Worm (Caenorhabditis elegans) whole organism, L3 larva: ENCODE measurements around the gene far-4.

Experiments
- R02D3.7 ChIP-seq: fragments of 150-350 bp; optimal IDR thresholded peaks from 2 replicates; lab custom pipeline; 2014; ENCODE audit warnings: missing biosample characterization, missing genetic modification characterization
- ZK546.5 ChIP-seq: sonication (generic microtip); optimal IDR thresholded peaks from 2 replicates; lab custom pipeline; 2017; ENCODE audit warnings: missing biosample characterization, missing genetic modification characterization
- aly-2 ChIP-seq: fragments of 150-350 bp; optimal IDR thresholded peaks from 2 replicates; lab custom pipeline; 2014; ENCODE audit warnings: missing biosample characterization, missing genetic modification characterization
- ama-1 ChIP-seq: fragments of 150-350 bp; optimal IDR thresholded peaks from 2 replicates; lab custom pipeline; 2018
- ceh-16 ChIP-seq: sonication (generic microtip); optimal IDR thresholded peaks from 2 replicates; lab custom pipeline; 2017; ENCODE audit warnings: missing biosample characterization, missing genetic modification characterization
- ceh-28 ChIP-seq: fragments of 150-350 bp; optimal IDR thresholded peaks from 2 replicates; lab custom pipeline; 2014; ENCODE audit warnings: missing biosample characterization, missing genetic modification reagents, missing genetic modification characterization
- ceh-82 ChIP-seq: fragments of 150-350 bp; optimal IDR thresholded peaks from 2 replicates; lab custom pipeline; 2014; ENCODE audit warnings: missing biosample characterization, missing genetic modification characterization
- daf-12 ChIP-seq: fragments of 150-350 bp; optimal IDR thresholded peaks from 2 replicates; lab custom pipeline; 2014; ENCODE audit warnings: missing biosample characterization, missing genetic modification reagents, missing genetic modification characterization
- egl-27 ChIP-seq: sonication (generic microtip); optimal IDR thresholded peaks from 4 replicates; lab custom pipeline; 2017; ENCODE audit warnings: missing biosample characterization, missing genetic modification reagents, missing genetic modification characterization
- egl-5 ChIP-seq: fragments of 150-350 bp; optimal IDR thresholded peaks from 2 replicates; lab custom pipeline; 2017; ENCODE audit warnings: missing biosample characterization, missing genetic modification reagents, missing genetic modification characterization, inconsistent platforms
- elt-1 ChIP-seq: fragments of 150-350 bp; optimal IDR thresholded peaks from 2 replicates; lab custom pipeline; 2014; ENCODE audit warnings: missing biosample characterization, missing genetic modification characterization
- elt-2 ChIP-seq: sonication (generic microtip); optimal IDR thresholded peaks from 2 replicates; lab custom pipeline; 2016; ENCODE audit warnings: missing genetic modification reagents, mild to moderate bottlenecking, missing genetic modification characterization, missing compliant biosample characterization
- elt-3 ChIP-seq, 3 experiments: fragments of 150-350 bp in 1 of 3; sonication (generic microtip) in 2 of 3; optimal IDR thresholded peaks; 2 replicates in 2 of 3; 4 replicates in 1 of 3; lab custom pipeline; 2014 to 2017; ENCODE audit warnings: missing biosample characterization in 3 of 3, missing genetic modification characterization in 3 of 3
- eor-1 ChIP-seq, 2 experiments: fragments of 150-350 bp; optimal IDR thresholded peaks; 2 replicates each; lab custom pipeline; 2014 to 2018; ENCODE audit warnings: missing biosample characterization in 2 of 2, missing genetic modification characterization in 2 of 2
- fkh-10 ChIP-seq: sonication (generic microtip); optimal IDR thresholded peaks from 2 replicates; lab custom pipeline; 2017; ENCODE audit warnings: missing biosample characterization, missing genetic modification reagents, missing genetic modification characterization
- fkh-2 ChIP-seq: fragments of 150-350 bp; optimal IDR thresholded peaks from 2 replicates; lab custom pipeline; 2014; ENCODE audit warnings: missing biosample characterization, missing genetic modification reagents, missing genetic modification characterization
- fos-1 ChIP-seq: fragments of 150-350 bp; optimal IDR thresholded peaks from 2 replicates; lab custom pipeline; 2014; ENCODE audit warnings: missing biosample characterization, missing genetic modification characterization
- hmg-11 ChIP-seq: sonication (generic microtip); optimal IDR thresholded peaks from 2 replicates; lab custom pipeline; 2016; ENCODE audit warnings: missing genetic modification characterization, missing compliant biosample characterization
- jun-1 ChIP-seq: fragments of 150-350 bp; optimal IDR thresholded peaks from 2 replicates; lab custom pipeline; 2014; ENCODE audit warnings: missing biosample characterization, missing genetic modification reagents, missing genetic modification characterization
- lin-15B ChIP-seq: fragments of 150-350 bp; optimal IDR thresholded peaks from 2 replicates; lab custom pipeline; 2014; ENCODE audit warnings: missing biosample characterization, missing genetic modification characterization
- lin-39 ChIP-seq: fragments of 150-350 bp; optimal IDR thresholded peaks from 2 replicates; lab custom pipeline; 2018; ENCODE audit warnings: missing biosample characterization, missing genetic modification reagents, missing genetic modification characterization
- lsy-12 ChIP-seq: sonication (generic microtip); optimal IDR thresholded peaks from 2 replicates; lab custom pipeline; 2016; ENCODE audit warnings: mild to moderate bottlenecking, missing genetic modification characterization, missing compliant biosample characterization
- mdl-1 ChIP-seq: fragments of 150-350 bp; optimal IDR thresholded peaks from 2 replicates; lab custom pipeline; 2014; ENCODE audit warnings: missing biosample characterization, missing genetic modification characterization
- mml-1 ChIP-seq: fragments of 150-350 bp; sonication (generic microtip); optimal IDR thresholded peaks from 3 replicates; lab custom pipeline; 2014; ENCODE audit warnings: missing biosample characterization, missing genetic modification characterization
- nhr-11 ChIP-seq: fragments of 150-350 bp; optimal IDR thresholded peaks from 2 replicates; lab custom pipeline; 2014; ENCODE audit warnings: missing biosample characterization, missing genetic modification characterization
- nhr-12 ChIP-seq: fragments of 150-350 bp; optimal IDR thresholded peaks from 2 replicates; lab custom pipeline; 2014; ENCODE audit warnings: missing biosample characterization, missing genetic modification characterization
- nhr-237 ChIP-seq: fragments of 150-350 bp; optimal IDR thresholded peaks from 2 replicates; lab custom pipeline; 2014; ENCODE audit warnings: missing biosample characterization, missing genetic modification characterization
- nhr-25 ChIP-seq: sonication (generic microtip); optimal IDR thresholded peaks from 2 replicates; lab custom pipeline; 2017; ENCODE audit warnings: missing biosample characterization, missing genetic modification characterization
- nhr-76 ChIP-seq: fragments of 150-350 bp; sonication (generic microtip); optimal IDR thresholded peaks from 5 replicates; lab custom pipeline; 2014; ENCODE audit warnings: missing biosample characterization, missing genetic modification characterization
- nhr-77 ChIP-seq: fragments of 150-350 bp; optimal IDR thresholded peaks from 2 replicates; lab custom pipeline; 2014; ENCODE audit warnings: missing biosample characterization, missing genetic modification characterization
- pha-4 ChIP-seq: fragments of 150-350 bp; optimal IDR thresholded peaks from 2 replicates; lab custom pipeline; 2014; ENCODE audit warnings: missing biosample characterization, missing genetic modification reagents, missing genetic modification characterization
- pqm-1 ChIP-seq: fragments of 150-350 bp; optimal IDR thresholded peaks from 2 replicates; lab custom pipeline; 2017; ENCODE audit warnings: missing biosample characterization, missing genetic modification characterization, inconsistent platforms
- sea-2 ChIP-seq: fragments of 150-350 bp; sonication (generic microtip); optimal IDR thresholded peaks from 4 replicates; lab custom pipeline; 2014; ENCODE audit warnings: missing biosample characterization, missing genetic modification reagents, missing genetic modification characterization
- skn-1 ChIP-seq: fragments of 150-350 bp; optimal IDR thresholded peaks from 2 replicates; lab custom pipeline; 2014; ENCODE audit warnings: missing biosample characterization, missing genetic modification characterization
- tbx-2 ChIP-seq: sonication (generic microtip); optimal IDR thresholded peaks from 2 replicates; lab custom pipeline; 2016; ENCODE audit warnings: mild to moderate bottlenecking, missing genetic modification characterization, missing compliant biosample characterization
- unc-39 ChIP-seq: sonication (generic microtip); optimal IDR thresholded peaks from 4 replicates; lab custom pipeline; 2017; ENCODE audit warnings: missing biosample characterization, missing genetic modification characterization
- unc-62 ChIP-seq: fragments of 150-350 bp; sonication (generic microtip); optimal IDR thresholded peaks from 4 replicates; lab custom pipeline; 2014; ENCODE audit warnings: missing biosample characterization, missing genetic modification reagents, missing genetic modification characterization
- ztf-11 ChIP-seq: fragments of 150-350 bp; optimal IDR thresholded peaks from 2 replicates; lab custom pipeline; 2014; ENCODE audit warnings: missing biosample characterization, missing genetic modification characterization
- ztf-4 ChIP-seq: fragments of 150-350 bp; optimal IDR thresholded peaks from 2 replicates; lab custom pipeline; 2014; ENCODE audit warnings: missing biosample characterization, missing genetic modification characterization

The far-4 gene

DNA sequence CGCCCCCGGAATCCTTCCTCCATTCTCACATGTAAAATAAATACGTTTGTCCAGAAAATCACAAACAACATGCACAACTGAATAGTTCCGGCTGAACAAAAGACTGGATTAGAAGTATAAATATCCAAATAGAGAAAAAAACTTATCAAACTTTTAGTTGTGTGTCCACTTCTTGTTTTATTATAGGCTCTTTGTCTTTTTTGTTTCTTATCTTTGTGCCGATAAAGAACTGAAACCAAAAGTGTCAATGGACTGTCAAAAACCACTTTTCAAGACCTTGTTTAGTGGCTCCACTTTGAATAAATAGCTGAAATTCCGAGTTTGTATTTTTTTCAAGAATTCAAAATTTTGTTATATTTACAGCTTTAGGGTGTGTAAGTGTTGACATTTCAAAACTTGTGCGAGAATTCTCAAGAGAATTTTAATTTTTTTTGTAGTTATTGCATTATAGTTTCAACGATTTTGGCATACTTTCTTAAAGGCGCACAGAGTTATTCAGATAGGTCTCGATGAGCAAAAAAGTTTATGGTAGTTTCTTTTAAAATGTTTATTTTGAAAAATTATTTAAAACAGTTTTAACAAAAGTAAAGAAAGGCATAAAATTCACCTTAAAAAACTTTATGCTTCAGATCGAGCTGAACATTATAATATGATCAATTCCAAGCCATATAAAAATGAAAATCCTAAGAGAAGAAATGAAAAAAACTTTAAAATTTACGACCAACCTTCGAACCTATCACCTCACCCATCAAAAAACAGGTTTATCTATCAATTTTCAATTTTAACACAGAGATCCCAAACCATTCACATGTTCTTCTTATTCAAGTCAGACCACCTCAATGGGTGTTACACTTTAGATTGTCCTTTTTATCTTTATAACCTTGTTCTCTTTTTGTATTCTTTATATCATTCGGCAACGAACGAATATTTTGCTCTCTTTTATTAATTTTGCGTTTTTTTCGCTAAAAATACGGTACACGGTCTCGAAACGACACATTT, 47.0 kb upstream of the far-4 start (continued):
- TF ChIP-seq aly-2 (tag; lab: Kevin White, UChicago) (no peak), mml-1 (no peak), mdl-1 (no peak), ceh-82 (no peak), nhr-12 (tag; lab: Kevin White, UChicago) (no peak), hmg-11 (tag; lab: Kevin White, UChicago) (no peak), sea-2 (GFP tag; lab: Kevin White, UChicago) (no peak), nhr-25 (peak; percentile 31), fkh-10 (GFP tag; lab: Kevin White, UChicago) (no peak), ztf-4 (tag; lab: Kevin White, UChicago) (no peak), unc-39 (tag; lab: Kevin White, UChicago) (no peak)
- TF ChIP-seq, all 47 proteins: peak for 6

DNA sequence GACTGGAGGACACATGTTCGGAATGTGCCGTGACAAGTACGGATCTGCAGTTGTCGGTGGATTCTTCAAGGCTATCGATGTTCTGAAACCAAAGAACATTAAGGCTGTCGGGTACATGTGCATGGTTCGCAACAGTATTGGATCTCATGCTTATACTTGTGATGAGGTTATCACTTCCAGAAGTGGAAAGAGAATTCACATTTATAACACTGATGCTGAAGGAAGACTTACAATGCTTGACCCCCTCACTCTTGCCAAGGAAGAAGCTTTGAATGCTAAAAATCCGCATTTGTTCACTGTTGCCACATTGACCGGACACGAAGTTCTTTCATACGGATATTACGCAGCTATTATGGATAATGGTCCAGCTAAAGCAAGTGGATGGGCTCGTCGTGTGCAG, 45.6 kb upstream of the far-4 start:
- no peak for TF ChIP-seq nhr-11
- TF ChIP-seq ama-1 (lab: Kevin White, UChicago), result peak; percentile 9

DNA sequence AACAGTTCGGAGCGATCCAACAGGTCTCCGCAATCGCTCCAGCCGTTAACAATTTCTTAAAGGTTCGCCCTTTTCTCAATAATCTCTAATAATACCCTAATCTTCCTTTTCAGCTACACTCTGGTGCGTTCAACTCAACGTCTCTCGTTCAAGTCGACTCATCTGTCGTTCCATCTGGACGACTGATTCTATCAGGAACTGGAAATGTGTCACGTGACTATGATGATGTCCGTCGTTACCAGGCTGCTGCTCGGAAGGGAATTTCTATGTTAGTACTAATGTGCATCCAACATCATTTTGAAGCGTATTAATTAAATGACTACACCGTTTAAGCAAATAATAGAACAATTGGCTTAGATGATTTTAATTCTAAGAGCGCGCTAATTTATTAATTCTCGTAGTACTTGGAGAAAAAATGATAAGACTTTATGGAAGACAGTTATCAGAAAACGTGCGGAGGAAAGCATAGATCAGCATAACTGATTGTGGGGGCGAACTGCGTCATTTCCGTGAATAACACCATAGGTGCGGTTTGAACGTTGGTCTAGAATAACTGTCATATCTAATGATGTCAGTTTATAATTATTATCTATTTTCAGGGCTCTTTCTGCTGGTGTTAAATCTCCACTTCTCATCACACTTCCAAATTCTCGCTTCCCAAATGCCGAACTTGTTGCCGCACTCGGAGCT, 44.5 kb upstream of the far-4 start:
- TF ChIP-seq pqm-1 (tag; lab: Kevin White, UChicago) (peak; percentile 62), pha-4 (peak; percentile 18), elt-2 (tag; lab: Kevin White, UChicago) (peak; percentile 77), elt-1 (no peak)
- TF ChIP-seq, all 47 proteins: peak for 3

DNA sequence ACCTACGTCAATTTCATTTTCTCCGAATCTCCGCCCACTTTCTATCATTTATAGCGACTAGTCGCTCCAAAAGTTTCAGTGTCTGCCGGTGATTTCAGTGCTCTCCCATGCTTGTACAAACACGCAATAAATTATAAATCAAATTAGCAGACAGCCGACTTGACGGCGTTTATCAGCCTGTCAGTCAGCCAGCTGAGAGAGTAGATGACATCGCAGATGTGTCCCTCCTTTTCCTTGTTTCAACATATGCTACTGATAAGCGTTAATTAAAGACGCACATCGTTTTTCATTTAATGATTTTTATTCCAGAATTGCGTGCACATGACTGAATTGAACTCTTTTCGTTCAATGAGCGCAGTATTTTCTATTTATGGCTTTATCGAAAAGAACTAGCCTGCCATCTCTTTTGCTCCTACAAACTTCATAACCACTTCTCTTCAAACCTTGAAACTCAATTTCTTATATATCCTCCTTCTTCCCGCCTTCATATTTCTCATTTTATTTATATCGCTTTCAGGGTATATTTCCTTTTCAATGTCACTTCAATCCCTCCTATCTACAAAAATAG, 43.8 kb upstream of the far-4 start, which contains the start of gene lap-2:
lap-2 (plus strand) TSS at position 518 of the 568 bp plus-strand sequence.
- TF ChIP-seq sea-2 (GFP tag; lab: Kevin White, UChicago), result no peak
- peak; percentile 37 for TF ChIP-seq jun-1 (tag; lab: Kevin White, UChicago)
- TF ChIP-seq ama-1 (lab: Kevin White, UChicago), result peak; percentile 62
- no peak for TF ChIP-seq fkh-2 (tag; lab: Kevin White, UChicago)
- peak; percentile 14 for TF ChIP-seq pha-4
- peak; percentile 20 for TF ChIP-seq unc-62 (GFP tag; lab: Kevin White, UChicago)
- TF ChIP-seq pqm-1 (tag; lab: Kevin White, UChicago), result peak; percentile 89
- peak; percentile 94 for TF ChIP-seq elt-2 (tag; lab: Kevin White, UChicago)
- TF ChIP-seq nhr-12 (tag; lab: Kevin White, UChicago), result no peak
- no peak for TF ChIP-seq eor-1 (tag; optimal IDR thresholded peaks at IDR 0.05; lab: Kevin White, UChicago)

DNA sequence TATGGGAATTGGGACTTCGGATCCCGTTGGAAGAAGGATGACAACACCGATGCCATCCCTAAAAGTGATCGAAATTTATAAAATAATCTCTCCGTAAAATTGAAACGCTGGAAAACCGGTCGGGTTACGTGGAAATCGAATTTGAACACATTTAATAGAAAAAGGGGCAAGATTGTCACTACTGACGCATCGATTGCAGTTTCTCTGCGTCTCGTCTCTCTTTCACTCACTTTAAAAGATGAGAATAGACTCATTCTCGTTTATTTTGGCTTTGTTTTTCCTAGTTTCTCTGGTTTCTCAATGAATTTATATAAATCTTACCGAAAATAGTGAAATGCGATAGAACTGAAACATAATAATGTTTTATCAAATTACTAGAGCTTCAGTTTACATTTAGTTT, 42.2 kb upstream of the far-4 start, which contains the start of gene scyl-1:
scyl-1 (minus strand) TSS at position 56 of the 400 bp plus-strand sequence.
- no peak for TF ChIP-seq skn-1 (tag; lab: Kevin White, UChicago)
- TF ChIP-seq fos-1 (tag; lab: Kevin White, UChicago), result no peak
- TF ChIP-seq eor-1 (tag; optimal IDR thresholded peaks at IDR 0.05; lab: Kevin White, UChicago), result no peak
- TF ChIP-seq ztf-4 (tag; lab: Kevin White, UChicago), result no peak
- no peak for TF ChIP-seq nhr-11
- TF ChIP-seq tbx-2 (tag; lab: Kevin White, UChicago), result peak; percentile 48
- TF ChIP-seq ama-1 (lab: Kevin White, UChicago), result no peak
- TF ChIP-seq ceh-28 (tag; lab: Kevin White, UChicago), result peak; percentile 62
- no peak for TF ChIP-seq mml-1
- TF ChIP-seq sea-2 (GFP tag; lab: Kevin White, UChicago), result no peak
- peak; percentile 40 for TF ChIP-seq R02D3.7
- TF ChIP-seq nhr-237 (tag; lab: Kevin White, UChicago), result no peak
- no peak for TF ChIP-seq ztf-11 (tag; lab: Kevin White, UChicago)
- TF ChIP-seq lsy-12 (tag; lab: Kevin White, UChicago), result peak; percentile 30
- TF ChIP-seq fkh-2 (tag; lab: Kevin White, UChicago), result no peak
- no peak for TF ChIP-seq ZK546.5 (tag; lab: Kevin White, UChicago)
- peak; percentile 75 for TF ChIP-seq pha-4
- no peak for TF ChIP-seq nhr-12 (tag; lab: Kevin White, UChicago)
- TF ChIP-seq egl-27, result peak; percentile 13
- TF ChIP-seq egl-5 (tag; lab: Kevin White, UChicago), result no peak
- TF ChIP-seq nhr-25, result peak; percentile 69
- no peak for TF ChIP-seq aly-2 (tag; lab: Kevin White, UChicago)
- TF ChIP-seq ceh-16, result no peak
- no peak for TF ChIP-seq fkh-10 (GFP tag; lab: Kevin White, UChicago)
- peak; percentile 18 for TF ChIP-seq elt-1
- TF ChIP-seq nhr-76 (tag; lab: Kevin White, UChicago), result no peak
- TF ChIP-seq nhr-77 (tag; lab: Kevin White, UChicago), result peak; percentile 1
- no peak for TF ChIP-seq unc-62 (GFP tag; lab: Kevin White, UChicago)
- peak; percentile 26 for TF ChIP-seq lin-39
- TF ChIP-seq lin-15B (tag; lab: Kevin White, UChicago), result peak; percentile 69
- no peak for TF ChIP-seq elt-3 (tag; optimal IDR thresholded peaks at IDR 0.05; lab: Kevin White, UChicago)
- no peak for TF ChIP-seq daf-12
- no peak for TF ChIP-seq unc-39 (tag; lab: Kevin White, UChicago)
